Fruit fly (Drosophila melanogaster) whole organism, embryonic: ENCODE data around the gene syd.
A peak's percentile ranks its signal among the peaks of the same experiment; 100 is the strongest.

Source experiments
- BtbVII ChIP-seq: fragments of 200-800 bp; sonication (Bioruptor generic); optimal IDR thresholded peaks from 3 replicates; lab custom pipeline; 2017; ENCODE audit warnings: missing biosample characterization, mild to moderate bottlenecking, missing genetic modification characterization
- CG10147 ChIP-seq: fragments of 200-800 bp; sonication (Bioruptor generic); optimal IDR thresholded peaks from 2 replicates; lab custom pipeline; 2019; ENCODE audit warnings: missing biosample characterization, mild to moderate bottlenecking, missing genetic modification characterization, moderate library complexity
- CG10209 ChIP-seq: fragments of 200-800 bp; sonication (Bioruptor generic); optimal IDR thresholded peaks from 3 replicates; lab custom pipeline; 2017; ENCODE audit warnings: missing biosample characterization, mild to moderate bottlenecking, missing genetic modification characterization, missing genetic modification reagents
- CG10366 ChIP-seq: fragments of 200-800 bp; sonication (Bioruptor generic); IDR thresholded peaks from 2 replicates; pipeline ENCODE4 v1.3.6; 2022; ENCODE audit warnings: missing biosample characterization, missing genetic modification characterization
- CG10979 ChIP-seq: fragments of 200-800 bp; sonication (Bioruptor generic); optimal IDR thresholded peaks from 2 replicates; lab custom pipeline; 2018; ENCODE audit warnings: missing biosample characterization, mild to moderate bottlenecking, missing genetic modification characterization, moderate library complexity
- CG11247 ChIP-seq: fragments of 200-800 bp; sonication (Bioruptor generic); IDR thresholded peaks from 2 replicates; pipeline ENCODE4 v1.3.6; 2022; ENCODE audit warnings: missing biosample characterization, missing genetic modification characterization
- CG11695 ChIP-seq: fragments of 200-800 bp; sonication (Bioruptor generic); IDR thresholded peaks from 3 replicates; pipeline ENCODE4 v1.3.6; 2022; ENCODE audit warnings: missing biosample characterization, missing genetic modification characterization
- CG13894 ChIP-seq: fragments of 200-800 bp; sonication (Bioruptor generic); optimal IDR thresholded peaks from 3 replicates; lab custom pipeline; 2018; ENCODE audit warnings: missing biosample characterization, mild to moderate bottlenecking, missing genetic modification characterization, moderate library complexity
- CG14710 ChIP-seq: fragments of 200-800 bp; sonication (Bioruptor generic); optimal IDR thresholded peaks from 3 replicates; lab custom pipeline; 2019; ENCODE audit warnings: missing biosample characterization, mild to moderate bottlenecking, missing genetic modification characterization, moderate library complexity
- CG1529 ChIP-seq: fragments of 200-800 bp; sonication (Bioruptor generic); optimal IDR thresholded peaks from 3 replicates; lab custom pipeline; 2018; ENCODE audit warnings: missing biosample characterization, missing genetic modification characterization
- CG15601 ChIP-seq: fragments of 200-800 bp; sonication (Bioruptor generic); optimal IDR thresholded peaks from 3 replicates; lab custom pipeline; 2019; ENCODE audit warnings: missing biosample characterization, mild to moderate bottlenecking, missing genetic modification characterization, moderate library complexity
- CG15696 ChIP-seq: fragments of 200-800 bp; sonication (Bioruptor generic); optimal IDR thresholded peaks from 2 replicates; lab custom pipeline; 2019; ENCODE audit warnings: missing biosample characterization, mild to moderate bottlenecking, missing genetic modification characterization, moderate library complexity
- CG17359 ChIP-seq: fragments of 200-800 bp; sonication (Bioruptor generic); optimal IDR thresholded peaks from 3 replicates; lab custom pipeline; 2018; ENCODE audit warnings: missing biosample characterization, mild to moderate bottlenecking, missing genetic modification characterization, moderate library complexity
- CG17802 ChIP-seq: fragments of 200-800 bp; sonication (Bioruptor generic); optimal IDR thresholded peaks from 2 replicates; lab custom pipeline; 2018; ENCODE audit warnings: missing biosample characterization, mild to moderate bottlenecking, missing genetic modification characterization, moderate library complexity
- CG2120 ChIP-seq: fragments of 200-800 bp; sonication (Bioruptor generic); optimal IDR thresholded peaks from 3 replicates; lab custom pipeline; 2016; ENCODE audit warnings: missing biosample characterization, missing genetic modification characterization
- CG32772 ChIP-seq: fragments of 200-800 bp; sonication (Bioruptor generic); IDR thresholded peaks from 2 replicates; pipeline ENCODE4 v1.3.6; 2022; ENCODE audit warnings: missing biosample characterization, missing genetic modification characterization
- CG4404 ChIP-seq: fragments of 200-800 bp; sonication (Bioruptor generic); IDR thresholded peaks from 2 replicates; pipeline ENCODE4 v1.3.6; 2022; ENCODE audit warnings: missing biosample characterization, missing genetic modification characterization
- CG6689 ChIP-seq: fragments of 200-800 bp; sonication (Bioruptor generic); IDR thresholded peaks from 2 replicates; pipeline ENCODE4 v1.3.6; 2022; ENCODE audit warnings: missing biosample characterization, missing genetic modification characterization
- CG7357 ChIP-seq: fragments of 200-800 bp; sonication (Bioruptor generic); IDR thresholded peaks from 3 replicates; pipeline ENCODE4 v1.3.6; 2022; ENCODE audit warnings: missing biosample characterization, missing genetic modification characterization
- CG7786 ChIP-seq: fragments of 200-800 bp; sonication (Bioruptor generic); optimal IDR thresholded peaks from 2 replicates; lab custom pipeline; 2016; ENCODE audit warnings: missing biosample characterization, missing genetic modification characterization
- CG8089 ChIP-seq: fragments of 200-800 bp; sonication (Bioruptor generic); optimal IDR thresholded peaks from 3 replicates; lab custom pipeline; 2016; ENCODE audit warnings: missing biosample characterization, missing genetic modification characterization
- CG8388 ChIP-seq: fragments of 200-800 bp; sonication (Bioruptor generic); optimal IDR thresholded peaks from 2 replicates; lab custom pipeline; 2019; ENCODE audit warnings: missing biosample characterization, mild to moderate bottlenecking, missing genetic modification characterization, moderate library complexity
- CG9727 ChIP-seq: fragments of 200-800 bp; sonication (Bioruptor generic); optimal IDR thresholded peaks from 3 replicates; lab custom pipeline; 2017; ENCODE audit warnings: missing biosample characterization, mild to moderate bottlenecking, missing genetic modification characterization
- CG9932 ChIP-seq: fragments of 200-800 bp; sonication (Bioruptor generic); IDR thresholded peaks from 2 replicates; pipeline ENCODE4 v1.3.6; 2022; ENCODE audit warnings: missing biosample characterization, missing genetic modification characterization
- CTCF ChIP-seq: fragments of 200-800 bp; sonication (Bioruptor generic); optimal IDR thresholded peaks from 2 replicates; lab custom pipeline; 2017; ENCODE audit warnings: missing biosample characterization, mild to moderate bottlenecking, missing genetic modification characterization, moderate library complexity
- CkIIα-i1 ChIP-seq: fragments of 200-800 bp; sonication (Bioruptor generic); IDR thresholded peaks from 2 replicates; pipeline ENCODE4 v1.3.6; 2022; ENCODE audit warnings: missing biosample characterization, missing genetic modification characterization
- Dll ChIP-seq: fragments of 200-800 bp; sonication (Bioruptor generic); IDR thresholded peaks from 4 replicates; pipeline ENCODE4 v1.3.6; 2022; ENCODE audit warnings: missing biosample characterization, missing genetic modification characterization; ENCODE audit not compliant: partially characterized antibody
- ERR ChIP-seq: fragments of 200-800 bp; sonication (Bioruptor generic); optimal IDR thresholded peaks from 2 replicates; lab custom pipeline; 2016; ENCODE audit warnings: missing biosample characterization, missing genetic modification characterization
- Gug ChIP-seq: fragments of 200-800 bp; sonication (Bioruptor generic); IDR thresholded peaks from 4 replicates; pipeline ENCODE4 v1.3.6; 2022; ENCODE audit warnings: missing biosample characterization, missing genetic modification characterization
- H2.0 ChIP-seq: fragments of 200-800 bp; sonication (Bioruptor generic); IDR thresholded peaks from 2 replicates; pipeline ENCODE4 v1.3.6; 2022; ENCODE audit warnings: missing biosample characterization, missing genetic modification characterization
- Hmx ChIP-seq: fragments of 200-800 bp; sonication (Bioruptor generic); optimal IDR thresholded peaks from 2 replicates; lab custom pipeline; 2016; ENCODE audit warnings: missing biosample characterization, missing genetic modification characterization
- Hr39 ChIP-seq: fragments of >200 bp; optimal IDR thresholded peaks from 2 replicates; lab custom pipeline; 2017
- Jarid2 ChIP-seq: fragments of 200-800 bp; sonication (Bioruptor generic); optimal IDR thresholded peaks from 3 replicates; lab custom pipeline; 2017; ENCODE audit warnings: mild to moderate bottlenecking, missing biosample characterization, missing genetic modification reagents, missing genetic modification characterization
- NC2β ChIP-seq: fragments of 200-800 bp; sonication (Bioruptor generic); optimal IDR thresholded peaks from 2 replicates; lab custom pipeline; 2016; ENCODE audit warnings: missing biosample characterization, missing genetic modification characterization
- NFAT ChIP-seq: fragments of 200-800 bp; sonication (Bioruptor generic); IDR thresholded peaks from 2 replicates; pipeline ENCODE4 v1.3.6; 2022; ENCODE audit warnings: missing biosample characterization, missing genetic modification characterization
- Side ChIP-seq: fragments of 200-800 bp; sonication (Bioruptor generic); optimal IDR thresholded peaks from 2 replicates; lab custom pipeline; 2016; ENCODE audit warnings: missing biosample characterization, missing genetic modification characterization
- Vsx1 ChIP-seq: fragments of 200-800 bp; sonication (Bioruptor generic); optimal IDR thresholded peaks from 2 replicates; lab custom pipeline; 2017; ENCODE audit warnings: missing biosample characterization, mild to moderate bottlenecking, missing genetic modification characterization, missing genetic modification reagents
- abd-A ChIP-seq: fragments of 200-800 bp; sonication (Bioruptor generic); optimal IDR thresholded peaks from 3 replicates; lab custom pipeline; 2019; ENCODE audit warnings: missing biosample characterization, mild to moderate bottlenecking, missing genetic modification characterization, moderate library complexity
- amos ChIP-seq: fragments of 200-800 bp; sonication (Bioruptor generic); IDR thresholded peaks from 2 replicates; pipeline ENCODE4 v1.3.6; 2022; ENCODE audit warnings: missing biosample characterization, missing genetic modification characterization; ENCODE audit not compliant: partially characterized antibody
- ash1 ChIP-seq: fragments of 200-800 bp; sonication (Bioruptor generic); optimal IDR thresholded peaks from 2 replicates; lab custom pipeline; 2018; ENCODE audit warnings: missing biosample characterization, mild to moderate bottlenecking, missing genetic modification characterization
- chn ChIP-seq: fragments of 200-800 bp; sonication (Bioruptor generic); optimal IDR thresholded peaks from 2 replicates; lab custom pipeline; 2016; ENCODE audit warnings: missing biosample characterization, missing genetic modification characterization
- crp ChIP-seq, 2 experiments: fragments of 200-800 bp; sonication (Bioruptor generic); optimal IDR thresholded peaks; 2 replicates in 1 of 2; 3 replicates in 1 of 2; lab custom pipeline; 2017; ENCODE audit warnings: missing biosample characterization in 2 of 2, missing genetic modification characterization in 2 of 2, mild to moderate bottlenecking in 1 of 2, moderate library complexity in 1 of 2
- gem ChIP-seq: fragments of 200-800 bp; sonication (Bioruptor generic); optimal IDR thresholded peaks from 2 replicates; lab custom pipeline; 2019; ENCODE audit warnings: missing biosample characterization, mild to moderate bottlenecking, missing genetic modification characterization, moderate library complexity
- gro ChIP-seq: fragments of 200-800 bp; sonication (Bioruptor generic); optimal IDR thresholded peaks from 2 replicates; lab custom pipeline; 2016; ENCODE audit warnings: missing biosample characterization, missing genetic modification characterization
- hbn ChIP-seq: fragments of 200-800 bp; sonication (Bioruptor generic); IDR thresholded peaks from 2 replicates; pipeline ENCODE4 v1.3.6; 2022; ENCODE audit warnings: missing biosample characterization, missing genetic modification characterization; ENCODE audit not compliant: partially characterized antibody
- her ChIP-seq: fragments of 200-800 bp; sonication (Bioruptor generic); optimal IDR thresholded peaks from 2 replicates; lab custom pipeline; 2016; ENCODE audit warnings: missing biosample characterization, missing genetic modification characterization
- insv ChIP-seq, 2 experiments: fragments of 200-800 bp; sonication (Bioruptor generic); optimal IDR thresholded peaks; 3 replicates each; lab custom pipeline; 2016 to 2018; ENCODE audit warnings: missing biosample characterization in 2 of 2, missing genetic modification characterization in 2 of 2
- nom ChIP-seq: fragments of 200-800 bp; sonication (Bioruptor generic); optimal IDR thresholded peaks from 2 replicates; lab custom pipeline; 2017; ENCODE audit warnings: missing biosample characterization, missing genetic modification characterization, mild to moderate bottlenecking, moderate library complexity, missing genetic modification reagents
- otp ChIP-seq: fragments of 200-800 bp; sonication (Bioruptor generic); IDR thresholded peaks from 3 replicates; pipeline ENCODE4, ENCODE4 v1.3.6; 2022; ENCODE audit warnings: missing biosample characterization, missing genetic modification characterization
- phol ChIP-seq: fragments of 200-800 bp; sonication (Bioruptor generic); optimal IDR thresholded peaks from 3 replicates; lab custom pipeline; 2018; ENCODE audit warnings: missing biosample characterization, mild to moderate bottlenecking, missing genetic modification characterization, moderate library complexity
- salm ChIP-seq: fragments of 200-800 bp; sonication (Bioruptor generic); optimal IDR thresholded peaks from 2 replicates; lab custom pipeline; 2018; ENCODE audit warnings: missing biosample characterization, mild to moderate bottlenecking, missing genetic modification characterization

The syd gene

DNA sequence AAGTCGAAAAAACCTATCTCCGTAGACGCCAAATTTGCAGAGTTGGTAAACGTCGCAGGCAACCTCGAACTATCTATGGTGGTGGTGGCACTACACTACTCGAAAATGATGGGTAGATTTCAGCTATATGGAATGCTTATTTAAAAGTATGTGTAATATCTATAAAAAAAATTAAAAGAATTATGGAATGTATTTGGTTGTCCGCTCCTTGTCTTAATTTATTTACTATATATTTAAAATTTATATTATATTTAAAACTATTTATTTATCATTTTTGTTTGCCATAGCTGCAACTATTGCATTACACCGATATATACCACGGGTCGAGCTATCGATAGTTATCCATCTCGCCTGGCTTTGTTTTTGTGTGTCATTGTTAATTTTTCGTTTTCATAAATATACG is 40.2 kb upstream of the syd start, which contains the start of the genes HP4 and CG8209 (continued):
- TF ChIP-seq CG10979, result peak; percentile 80
- peak; percentile 83 for TF ChIP-seq CG32772 (GFP tag; lab: Robert Waterston, UW)
- peak; percentile 84 for TF ChIP-seq CG11247 (GFP tag; lab: Robert Waterston, UW)
- peak; percentile 79 for TF ChIP-seq CG15601 (tag; lab: Kevin White, UChicago)
- TF ChIP-seq Vsx1 (GFP tag; lab: Kevin White, UChicago), result peak; percentile 64
- TF ChIP-seq her (GFP tag; lab: Kevin White, UChicago), result peak; percentile 19
- peak; percentile 86 for TF ChIP-seq CG8388
- TF ChIP-seq CG13894, result no peak
- peak; percentile 26 for TF ChIP-seq CG1529 (GFP tag; lab: Kevin White, UChicago)
- TF ChIP-seq CG10366, result peak; percentile 81
- peak; percentile 85 for TF ChIP-seq CG2120
- peak; percentile 76; the same call in 1 of the 2 replicates for TF ChIP-seq NFAT
- peak; percentile 2 for TF ChIP-seq CG17802 (tag; lab: Kevin White, UChicago)
- peak; percentile 65 for TF ChIP-seq nom (GFP tag; lab: Kevin White, UChicago)
- peak; percentile 83 for TF ChIP-seq CG9727 (GFP tag; lab: Kevin White, UChicago)
- TF ChIP-seq Dll (GFP tag; lab: Robert Waterston, UW), result peak; percentile 99
- peak; percentile 83 for TF ChIP-seq CG10209 (GFP tag; lab: Kevin White, UChicago)
- peak; percentile 33 for TF ChIP-seq CTCF (GFP tag; lab: Kevin White, UChicago)
- TF ChIP-seq CG14710, result peak; percentile 88
- TF ChIP-seq CG7357, result peak; percentile 72
- 0 out of 3 replicates have a peak, but pooled peaks have one; percentile 46 for TF ChIP-seq otp
- TF ChIP-seq BtbVII, result peak; percentile 70
- TF ChIP-seq gro (GFP tag; lab: Kevin White, UChicago), result peak; percentile 37
- peak; percentile 96 for TF ChIP-seq hbn (GFP tag; lab: Robert Waterston, UW)
- no peak for TF ChIP-seq abd-A (tag; lab: Kevin White, UChicago)
- TF ChIP-seq crp (GFP tag; optimal IDR thresholded peaks at IDR 0.05; lab: Kevin White, UChicago), result peak in 1 of 2 experiments; percentile 41
- TF ChIP-seq CG6689, result peak; percentile 87
- TF ChIP-seq NC2β, result peak; percentile 18
- TF ChIP-seq CG4404 (GFP tag; lab: Robert Waterston, UW), result peak; percentile 71
- TF ChIP-seq CG7786 (GFP tag; lab: Kevin White, UChicago), result peak; percentile 47
- no peak for TF ChIP-seq Hr39 (lab: Kevin White, UChicago)
- peak; percentile 59 for TF ChIP-seq salm (tag; lab: Kevin White, UChicago)
- peak; percentile 93 for TF ChIP-seq gem (tag; lab: Kevin White, UChicago)
- peak; percentile 82 for TF ChIP-seq CG17359 (tag; lab: Kevin White, UChicago)
- TF ChIP-seq chn (GFP tag; lab: Kevin White, UChicago), result peak; percentile 51
- TF ChIP-seq CG11695, result peak; percentile 75
- TF ChIP-seq amos (GFP tag; lab: Robert Waterston, UW), result peak; percentile 92
- peak; percentile 62 for TF ChIP-seq CG10147
- peak; percentile 85; the same call in 3 of the 4 replicates for TF ChIP-seq Gug (GFP tag; lab: Robert Waterston, UW)
- TF ChIP-seq Jarid2, result no peak
- TF ChIP-seq insv (GFP tag; optimal IDR thresholded peaks at IDR 0.05; lab: Kevin White, UChicago), result peak in 1 of 2 experiments; percentile 38
- TF ChIP-seq CG8089 (GFP tag; lab: Kevin White, UChicago), result no peak
- peak; percentile 78 for TF ChIP-seq H2.0
- TF ChIP-seq Side, result peak; percentile 57
- TF ChIP-seq ash1 (GFP tag; lab: Kevin White, UChicago), result no peak
- TF ChIP-seq ERR (GFP tag; lab: Kevin White, UChicago), result no peak
- peak; percentile 92 for TF ChIP-seq CG9932 (GFP tag; lab: Robert Waterston, UW)
- TF ChIP-seq phol (tag; lab: Kevin White, UChicago), result peak; percentile 88
- peak; percentile 19 for TF ChIP-seq Hmx
- peak; percentile 83 for TF ChIP-seq CG15696
- no peak for TF ChIP-seq CkIIα-i1
